Fruit fly (Drosophila melanogaster) S2 (cell line): ENCODE results near the gene CG31937.

Experiments used
- CG8478 ChIP-seq: fragments of >200 bp; optimal IDR thresholded peaks from 2 replicates; lab custom pipeline; 2018
- CTCF ChIP-seq, 2 experiments: fragments of >200 bp; optimal IDR thresholded peaks; 2 replicates each; lab custom pipeline; 2018

dm6 chr2L:1720846-1721506, 8.7 kb upstream of the CG31937 start:
- TF ChIP-seq CTCF (optimal IDR thresholded peaks at IDR 0.05; lab: Kevin White, UChicago) = no peak
- no peak for TF ChIP-seq CG8478 (lab: Kevin White, UChicago)
